Worm (Caenorhabditis elegans) whole organism, midembryonic: ENCODE data around the gene nhx-3.

Experiments used
- T22C8.4 ChIP-seq: fragments of 200-800 bp; sonication (Bioruptor generic); IDR thresholded peaks from 2 replicates; pipeline ENCODE4 v1.3.6; 2022; ENCODE audit warnings: missing genetic modification characterization, missing compliant biosample characterization
- cog-1 ChIP-seq: sonication (generic microtip); optimal IDR thresholded peaks from 2 replicates; lab custom pipeline; 2016; ENCODE audit warnings: missing genetic modification characterization, missing compliant biosample characterization
- flt-1 ChIP-seq: fragments of 200-800 bp; sonication (Bioruptor generic); IDR thresholded peaks from 2 replicates; pipeline ENCODE4 v1.3.6; 2022; ENCODE audit warnings: missing genetic modification characterization, missing compliant biosample characterization
- klf-2 ChIP-seq: fragments of 200-800 bp; sonication (Bioruptor generic); conservative IDR thresholded peaks from 2 replicates; pipeline ENCODE4 v1.3.6; 2022; ENCODE audit warnings: missing genetic modification reagents, missing genetic modification characterization, missing compliant biosample characterization
- med-1 ChIP-seq: sonication (generic microtip); optimal IDR thresholded peaks from 2 replicates; lab custom pipeline; 2017; ENCODE audit warnings: missing genetic modification characterization, mild to moderate bottlenecking, missing compliant biosample characterization, antibody characterized with exemption, missing genetic modification reagents; ENCODE audit not compliant: insufficient read depth
- ref-1 ChIP-seq: fragments of 200-800 bp; sonication (Bioruptor generic); conservative IDR thresholded peaks from 2 replicates; pipeline ENCODE4 v1.3.6; 2022; ENCODE audit warnings: missing genetic modification reagents, missing genetic modification characterization, missing compliant biosample characterization
- tab-1 ChIP-seq: fragments of 200-800 bp; sonication (Bioruptor generic); IDR thresholded peaks from 2 replicates; pipeline ENCODE4 v1.3.6; 2022; ENCODE audit warnings: missing genetic modification characterization, missing compliant biosample characterization
- ztf-23 ChIP-seq: fragments of 200-800 bp; sonication (Bioruptor generic); IDR thresholded peaks from 2 replicates; pipeline ENCODE4 v1.3.6; 2022; ENCODE audit warnings: missing genetic modification reagents, missing genetic modification characterization, missing compliant biosample characterization
- ztf-29 ChIP-seq: fragments of 200-800 bp; sonication (Bioruptor generic); IDR thresholded peaks from 2 replicates; pipeline ENCODE4 v1.3.6; 2022; ENCODE audit warnings: missing genetic modification reagents, missing genetic modification characterization, missing compliant biosample characterization

The nhx-3 gene

ce11 chrV:7529840-7530239 lies 15.5 kb downstream of the nhx-3 start, which contains the start of gene swt-2:
Gene swt-2, plus strand, starts transcription at chrV:7530140.
- TF ChIP-seq ztf-23 (GFP tag; lab: Robert Waterston, UW) (no peak), tab-1 (GFP tag; lab: Robert Waterston, UW) (no peak), flt-1 (GFP tag; lab: Robert Waterston, UW) (no peak), klf-2 (no peak), T22C8.4 (GFP tag; lab: Robert Waterston, UW) (no peak), ref-1 (GFP tag; lab: Robert Waterston, UW) (no peak), med-1 (no peak), ztf-29 (GFP tag; lab: Robert Waterston, UW) (no peak), cog-1 (tag; lab: Kevin White, UChicago) (no peak)

DNA sequence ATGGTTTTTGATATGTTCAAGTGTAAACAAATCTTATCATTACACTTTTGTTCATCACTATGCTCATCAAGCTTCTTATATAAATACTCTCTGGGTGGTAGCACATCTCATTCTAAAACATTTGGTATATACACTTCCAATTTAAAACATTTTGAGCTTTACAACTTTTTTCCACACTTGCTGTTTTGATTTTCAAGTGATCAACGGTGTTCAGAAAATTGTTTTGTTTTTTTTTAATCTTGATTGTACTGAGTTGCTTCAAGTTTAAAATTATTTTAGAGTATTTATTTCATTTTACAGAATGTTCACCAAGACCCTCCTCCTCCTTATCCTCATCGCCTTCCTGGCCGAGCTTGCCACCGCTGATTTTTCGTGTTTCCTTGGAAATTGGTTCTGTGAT lies 16.5 kb downstream of the nhx-3 start, which contains the start of gene C54F6.5:
Gene C54F6.5, plus strand, starts transcription at position 301 of the 400 bp plus-strand sequence.
- TF ChIP-seq ref-1 (GFP tag; lab: Robert Waterston, UW) (no peak), klf-2 (no peak), ztf-29 (GFP tag; lab: Robert Waterston, UW) (no peak), med-1 (no peak), cog-1 (tag; lab: Kevin White, UChicago) (no peak), tab-1 (GFP tag; lab: Robert Waterston, UW) (no peak), ztf-23 (GFP tag; lab: Robert Waterston, UW) (no peak)

DNA sequence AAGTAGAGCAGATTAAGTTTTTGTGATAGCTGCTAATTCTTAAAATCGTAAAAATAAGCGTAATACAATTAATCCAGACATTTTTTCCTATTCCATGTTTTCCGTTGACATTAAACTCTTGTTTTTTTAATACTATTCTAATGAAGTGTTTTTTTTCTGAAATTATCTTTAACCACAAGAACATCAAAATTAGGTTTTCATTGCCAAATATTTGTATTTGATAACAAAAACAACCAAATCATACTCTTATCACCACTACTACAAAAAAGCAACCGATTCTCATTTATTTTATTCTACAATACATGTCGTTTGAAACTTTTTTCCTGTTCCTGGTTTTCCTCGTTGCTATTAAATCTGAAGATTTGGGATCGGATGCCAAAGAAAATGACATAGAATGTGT lies 18.2 kb downstream of the nhx-3 start, which contains the start of gene C54F6.17:
Gene C54F6.17, plus strand, starts transcription at position 301 of the 400 bp plus-strand sequence.
- TF ChIP-seq cog-1 (tag; lab: Kevin White, UChicago) (no peak), T22C8.4 (GFP tag; lab: Robert Waterston, UW) (no peak), ref-1 (GFP tag; lab: Robert Waterston, UW) (no peak), flt-1 (GFP tag; lab: Robert Waterston, UW) (no peak), ztf-29 (GFP tag; lab: Robert Waterston, UW) (no peak), klf-2 (no peak), med-1 (no peak), tab-1 (GFP tag; lab: Robert Waterston, UW) (no peak), ztf-23 (GFP tag; lab: Robert Waterston, UW) (no peak)

ce11 chrV:7525695-7526094 lies 19.6 kb downstream of the nhx-3 start, which contains the start of gene C54F6.18:
Gene C54F6.18, plus strand, starts transcription at chrV:7525995.
- TF ChIP-seq tab-1 (GFP tag; lab: Robert Waterston, UW), result no peak

ce11 chrV:7524447-7524846 lies 20.9 kb downstream of the nhx-3 start, which contains the start of gene C54F6.20:
Gene C54F6.20, plus strand, starts transcription at chrV:7524747.
- TF ChIP-seq med-1, result no peak
- no peak for TF ChIP-seq tab-1 (GFP tag; lab: Robert Waterston, UW)
- no peak for TF ChIP-seq cog-1 (tag; lab: Kevin White, UChicago)
- no peak for TF ChIP-seq flt-1 (GFP tag; lab: Robert Waterston, UW)
- no peak for TF ChIP-seq T22C8.4 (GFP tag; lab: Robert Waterston, UW)
- TF ChIP-seq ref-1 (GFP tag; lab: Robert Waterston, UW), result no peak
- TF ChIP-seq klf-2, result no peak
- TF ChIP-seq ztf-23 (GFP tag; lab: Robert Waterston, UW), result no peak
- TF ChIP-seq ztf-29 (GFP tag; lab: Robert Waterston, UW), result no peak

DNA sequence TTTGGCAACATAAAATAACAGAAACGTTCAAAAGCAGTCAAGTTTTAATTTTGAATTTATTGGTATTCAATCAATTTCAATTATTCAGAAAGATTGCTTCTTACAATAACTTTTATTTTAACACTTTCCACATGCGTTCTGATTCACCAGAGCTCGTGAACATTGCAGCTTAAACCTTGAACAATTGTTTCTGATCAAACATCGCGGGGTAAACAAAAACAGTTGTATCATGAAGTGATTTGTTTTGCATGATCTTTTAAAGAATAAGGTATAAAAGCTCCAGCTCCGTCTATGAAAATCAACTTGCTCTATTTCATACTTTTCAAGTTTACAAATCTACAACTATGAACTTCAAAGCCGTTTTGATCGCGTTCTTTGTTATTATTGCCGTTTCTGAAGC lies 21.9 kb downstream of the nhx-3 start, which contains the start of gene C54F6.6:
Gene C54F6.6, plus strand, starts transcription at position 301 of the 400 bp plus-strand sequence.
- no peak for TF ChIP-seq ref-1 (GFP tag; lab: Robert Waterston, UW)
- TF ChIP-seq T22C8.4 (GFP tag; lab: Robert Waterston, UW), result no peak
- TF ChIP-seq ztf-23 (GFP tag; lab: Robert Waterston, UW), result no peak
- no peak for TF ChIP-seq klf-2
- no peak for TF ChIP-seq med-1
- no peak for TF ChIP-seq ztf-29 (GFP tag; lab: Robert Waterston, UW)
- TF ChIP-seq tab-1 (GFP tag; lab: Robert Waterston, UW), result no peak
- TF ChIP-seq flt-1 (GFP tag; lab: Robert Waterston, UW), result no peak
- no peak for TF ChIP-seq cog-1 (tag; lab: Kevin White, UChicago)

ce11 chrV:7522279-7522678 lies 23.0 kb downstream of the nhx-3 start, which contains the start of gene C54F6.15:
Gene C54F6.15, minus strand, starts transcription at chrV:7522379.
- no peak for TF ChIP-seq tab-1 (GFP tag; lab: Robert Waterston, UW)

ce11 chrV:7521304-7521703 lies 24.0 kb downstream of the nhx-3 start:
- TF ChIP-seq cog-1 (tag; lab: Kevin White, UChicago) (no peak), ztf-29 (GFP tag; lab: Robert Waterston, UW) (no peak), T22C8.4 (GFP tag; lab: Robert Waterston, UW) (no peak), ref-1 (GFP tag; lab: Robert Waterston, UW) (no peak), klf-2 (no peak), tab-1 (GFP tag; lab: Robert Waterston, UW) (no peak), med-1 (no peak), ztf-23 (GFP tag; lab: Robert Waterston, UW) (no peak), flt-1 (GFP tag; lab: Robert Waterston, UW) (no peak)

ce11 chrV:7520077-7520476 lies 25.2 kb downstream of the nhx-3 start, which contains the start of gene srb-19:
Gene srb-19, minus strand, starts transcription at chrV:7520177.
- TF ChIP-seq tab-1 (GFP tag; lab: Robert Waterston, UW) (no peak), ztf-23 (GFP tag; lab: Robert Waterston, UW) (no peak), flt-1 (GFP tag; lab: Robert Waterston, UW) (no peak), med-1 (no peak), ztf-29 (GFP tag; lab: Robert Waterston, UW) (no peak), ref-1 (GFP tag; lab: Robert Waterston, UW) (no peak), cog-1 (tag; lab: Kevin White, UChicago) (no peak)

- TF ChIP-seq ztf-29 (GFP tag; lab: Robert Waterston, UW), result no peak
- TF ChIP-seq T22C8.4 (GFP tag; lab: Robert Waterston, UW), result no peak
- no peak for TF ChIP-seq cog-1 (tag; lab: Kevin White, UChicago)
- no peak for TF ChIP-seq med-1
- TF ChIP-seq klf-2, result no peak
- no peak for TF ChIP-seq ztf-23 (GFP tag; lab: Robert Waterston, UW)
- no peak for TF ChIP-seq ref-1 (GFP tag; lab: Robert Waterston, UW)
- TF ChIP-seq flt-1 (GFP tag; lab: Robert Waterston, UW), result no peak
- TF ChIP-seq tab-1 (GFP tag; lab: Robert Waterston, UW), result no peak
These were observed 30.4 kb downstream of the nhx-3 start, which contains the start of gene srb-18 for ce11 chrV:7514939-7515338. Gene srb-18, plus strand, starts transcription at chrV:7515239.
